Worm (Caenorhabditis elegans) whole organism, L4/young adult: ENCODE measurements around the gene srh-95.

ENCODE experiments used
- W03F9.2 ChIP-seq: fragments of 150-350 bp; optimal IDR thresholded peaks from 2 replicates; lab custom pipeline; 2014; ENCODE audit warnings: missing biosample characterization, missing genetic modification characterization
- dao-5 ChIP-seq: sonication (generic microtip); optimal IDR thresholded peaks from 2 replicates; lab custom pipeline; 2016; ENCODE audit warnings: missing genotype, missing genetic modification characterization, moderate library complexity, missing compliant biosample characterization
- him-1 ChIP-seq: sonication (generic microtip); optimal IDR thresholded peaks from 2 replicates; lab custom pipeline; 2016; ENCODE audit warnings: missing genotype, missing genetic modification reagents, missing genetic modification characterization, missing compliant biosample characterization

The srh-95 gene

DNA sequence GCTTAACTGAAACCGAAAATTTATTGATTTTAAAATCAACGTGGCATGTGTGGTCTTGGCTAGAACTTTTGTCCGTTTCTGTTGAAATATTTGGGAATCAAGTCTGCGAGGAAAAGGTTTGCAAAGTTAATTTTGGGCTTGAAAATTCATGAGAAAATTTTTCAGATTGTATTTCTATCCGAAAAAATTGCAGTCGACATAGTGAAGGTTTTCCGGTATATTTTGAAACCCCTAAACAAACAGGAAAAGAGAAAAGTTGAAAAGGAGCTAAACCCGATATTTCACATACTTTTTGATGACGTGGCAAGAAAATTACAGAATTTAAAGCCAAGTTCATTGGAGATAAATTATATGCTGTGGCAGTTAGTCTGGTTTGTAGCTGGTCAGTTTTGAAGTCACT is 13.0 kb downstream of the srh-95 start, which contains the start of gene nhr-127:
Gene nhr-127, plus strand, starts transcription at position 301 of the 400 bp plus-strand sequence.
- no peak for TF ChIP-seq W03F9.2 (tag; lab: Kevin White, UChicago)
- no peak for TF ChIP-seq dao-5 (tag; lab: Kevin White, UChicago)
- TF ChIP-seq him-1 (tag; lab: Kevin White, UChicago) = no peak

DNA sequence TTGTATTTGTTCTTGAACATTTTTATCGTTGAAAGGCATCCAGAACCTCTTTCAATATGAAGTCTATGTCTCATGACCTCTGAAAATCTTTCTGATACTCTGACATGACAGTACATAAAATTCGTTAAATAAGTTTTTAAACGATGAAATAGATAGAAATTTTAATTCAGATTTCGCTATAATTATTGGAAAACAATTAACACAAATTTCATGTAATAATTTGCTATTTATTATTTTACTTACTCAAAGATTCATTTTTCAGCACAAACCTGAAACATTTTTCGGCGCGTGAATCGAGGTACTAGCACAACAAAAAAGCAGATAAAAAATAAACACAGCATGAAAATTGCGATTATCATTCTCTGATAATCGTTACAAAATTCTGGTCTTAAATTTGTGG is 19.8 kb downstream of the srh-95 start, which contains the start of gene T13F3.4:
Gene T13F3.4, minus strand, starts transcription at position 101 of the 400 bp plus-strand sequence.
- no peak for TF ChIP-seq dao-5 (tag; lab: Kevin White, UChicago)
- TF ChIP-seq him-1 (tag; lab: Kevin White, UChicago) = no peak
- TF ChIP-seq W03F9.2 (tag; lab: Kevin White, UChicago) = no peak

DNA sequence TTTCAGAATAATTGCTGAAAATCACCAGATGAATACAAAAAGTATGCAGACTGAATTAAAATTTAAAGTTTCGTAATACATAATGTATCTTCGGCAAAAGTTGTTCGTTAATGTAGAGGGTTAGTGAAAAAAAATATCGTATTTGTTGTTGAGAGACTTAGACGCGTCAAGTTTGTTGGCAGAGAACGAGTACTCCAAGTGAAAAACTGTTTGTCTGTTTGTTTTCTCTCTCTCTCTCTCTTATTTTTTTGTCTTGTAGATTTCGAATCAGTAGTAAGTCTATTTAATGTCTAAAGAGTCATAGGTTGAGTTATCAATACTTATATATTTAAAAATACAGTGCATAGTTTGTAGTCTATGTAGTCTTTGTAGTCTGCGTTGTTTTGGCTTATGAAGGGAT is 22.9 kb downstream of the srh-95 start, which contains the start of the genes fbxa-2 and T13F3.8:
Gene fbxa-2, minus strand, starts transcription at position 101 of the 400 bp plus-strand sequence.
Gene T13F3.8, plus strand, starts transcription at position 245 of the 400 bp plus-strand sequence.
- TF ChIP-seq him-1 (tag; lab: Kevin White, UChicago) = no peak
- TF ChIP-seq dao-5 (tag; lab: Kevin White, UChicago) = no peak
- no peak for TF ChIP-seq W03F9.2 (tag; lab: Kevin White, UChicago)

DNA sequence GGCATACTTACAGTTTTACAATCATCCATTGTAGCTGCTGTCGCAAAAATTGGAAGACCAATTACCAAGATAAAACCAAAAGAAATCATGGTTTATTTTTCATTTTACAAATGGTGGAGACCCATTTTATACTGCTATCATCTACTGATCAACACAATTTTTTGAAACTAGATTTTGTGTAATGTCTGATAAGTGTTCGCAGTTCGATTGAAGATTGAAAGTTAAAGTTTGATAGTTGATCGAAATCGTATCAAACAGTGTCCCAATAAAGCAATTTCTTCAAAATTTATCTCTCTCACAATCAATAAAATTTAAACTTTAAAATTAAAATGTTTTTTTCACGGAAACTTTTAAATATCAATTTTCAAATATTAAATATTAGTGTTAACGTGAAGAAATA is 24.4 kb downstream of the srh-95 start, which contains the start of gene T13F3.6:
Gene T13F3.6, minus strand, starts transcription at position 101 of the 400 bp plus-strand sequence.
- TF ChIP-seq W03F9.2 (tag; lab: Kevin White, UChicago) (no peak), him-1 (tag; lab: Kevin White, UChicago) (no peak), dao-5 (tag; lab: Kevin White, UChicago) (no peak)

DNA sequence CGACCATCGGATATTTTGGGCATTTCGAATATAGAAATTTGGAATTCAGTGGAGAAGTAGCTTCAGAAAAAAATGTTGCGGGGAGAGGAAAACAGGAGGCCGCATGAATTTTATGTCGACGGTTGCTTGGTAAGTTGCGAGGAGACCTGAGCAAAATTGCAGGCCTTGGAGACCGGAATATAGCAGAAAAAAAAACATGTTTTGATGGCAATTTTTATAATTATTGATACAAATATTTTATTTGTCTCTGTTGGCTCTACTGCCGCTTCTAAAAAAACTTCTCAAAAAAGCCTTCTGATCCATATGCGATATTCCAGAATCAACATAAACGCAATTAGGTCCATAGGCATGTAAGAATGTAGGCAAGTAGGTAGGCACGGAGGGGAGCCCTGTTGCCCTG is 28.7 kb downstream of the srh-95 start, which contains the start of gene pacl-1:
Gene pacl-1, minus strand, starts transcription at position 101 of the 400 bp plus-strand sequence.
- TF ChIP-seq him-1 (tag; lab: Kevin White, UChicago) = no peak
- TF ChIP-seq W03F9.2 (tag; lab: Kevin White, UChicago) = no peak
- TF ChIP-seq dao-5 (tag; lab: Kevin White, UChicago) = no peak

DNA sequence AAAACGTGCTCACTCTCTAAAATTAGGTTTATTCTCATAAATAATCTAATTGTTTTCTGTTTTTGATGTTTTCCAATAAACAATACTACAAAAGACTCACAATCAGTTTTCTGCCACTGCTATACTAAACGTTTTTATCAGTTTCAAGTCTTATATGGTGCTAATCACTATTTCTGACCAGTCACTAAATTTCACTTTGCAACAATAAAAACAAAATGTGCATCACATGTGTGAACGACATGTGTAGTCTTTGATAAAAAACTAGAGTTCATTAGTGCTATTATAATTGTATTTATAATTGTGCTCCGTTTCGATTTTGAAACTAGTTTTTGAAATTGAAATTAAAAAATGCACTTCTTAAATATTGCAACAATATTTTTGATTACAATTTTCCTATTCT is 31.2 kb downstream of the srh-95 start, which contains the start of gene cyp-37B1:
Gene cyp-37B1, plus strand, starts transcription at position 199 of the 400 bp plus-strand sequence.
- TF ChIP-seq him-1 (tag; lab: Kevin White, UChicago) = no peak
- no peak for TF ChIP-seq dao-5 (tag; lab: Kevin White, UChicago)
- TF ChIP-seq W03F9.2 (tag; lab: Kevin White, UChicago) = no peak

DNA sequence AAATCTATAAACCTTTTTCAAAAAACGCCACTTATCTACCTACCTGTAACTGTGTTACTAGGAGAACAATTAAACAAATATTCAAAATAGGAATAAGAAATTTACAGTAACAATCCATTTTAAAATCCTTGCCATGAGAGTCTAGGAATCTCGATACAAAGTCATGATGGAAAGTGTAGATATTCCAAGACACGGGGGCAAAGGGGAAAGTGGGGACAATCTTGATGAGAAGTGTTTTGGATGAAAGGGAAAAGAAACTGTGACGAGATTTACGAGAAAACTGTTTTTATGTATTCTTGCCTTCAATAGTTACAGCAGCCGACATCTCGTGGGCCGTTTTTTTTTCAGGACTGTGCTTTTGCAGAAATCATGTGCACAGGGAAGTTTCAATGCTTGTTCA is 35.5 kb downstream of the srh-95 start, which contains the start of gene F28G4.2:
Gene F28G4.2, minus strand, starts transcription at position 175 of the 400 bp plus-strand sequence.
- TF ChIP-seq dao-5 (tag; lab: Kevin White, UChicago) (no peak), W03F9.2 (tag; lab: Kevin White, UChicago) (no peak), him-1 (tag; lab: Kevin White, UChicago) (no peak)

DNA sequence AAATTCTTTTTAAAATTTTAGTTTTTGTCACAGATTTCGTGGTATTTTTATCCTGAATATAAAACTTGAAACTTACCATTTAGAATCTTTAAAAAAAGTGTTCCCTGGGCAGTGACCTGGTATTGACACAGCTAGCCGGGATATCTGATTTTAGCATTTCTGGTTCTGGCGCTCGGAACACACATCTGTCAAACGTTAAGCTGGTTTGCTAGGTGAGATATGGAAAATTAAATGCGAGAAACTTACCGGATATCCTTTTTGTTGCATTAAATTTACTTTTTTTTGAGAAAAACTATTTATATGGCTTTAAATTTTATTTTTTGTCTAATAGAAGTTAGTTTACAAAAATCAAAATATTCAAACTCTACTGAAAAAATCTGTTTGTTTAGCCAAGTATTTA is 39.1 kb downstream of the srh-95 start, which contains the start of gene F28G4.4:
Gene F28G4.4, minus strand, starts transcription at position 101 of the 400 bp plus-strand sequence.
- TF ChIP-seq him-1 (tag; lab: Kevin White, UChicago) = no peak
- no peak for TF ChIP-seq dao-5 (tag; lab: Kevin White, UChicago)
- TF ChIP-seq W03F9.2 (tag; lab: Kevin White, UChicago) = no peak

DNA sequence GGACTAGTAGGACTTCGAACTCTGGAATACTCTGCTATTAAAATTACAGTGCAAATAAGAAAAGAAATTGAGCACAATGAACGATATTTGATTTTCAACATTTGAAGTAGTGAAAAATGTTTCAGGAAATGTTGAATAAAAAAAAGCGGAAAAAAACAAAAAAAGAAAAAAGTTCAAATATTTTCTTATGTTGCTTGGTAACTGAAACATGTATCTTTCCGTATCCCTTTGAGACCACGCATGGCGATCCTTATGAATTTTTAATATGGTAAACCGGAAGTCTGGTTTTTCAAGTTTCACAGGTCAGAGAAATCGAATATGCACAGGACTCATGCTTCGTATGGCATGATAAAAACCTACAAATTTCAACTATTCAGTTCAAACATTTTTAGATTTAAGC is 40.9 kb downstream of the srh-95 start, which contains the start of gene F28G4.3:
Gene F28G4.3, minus strand, starts transcription at position 101 of the 400 bp plus-strand sequence.
- TF ChIP-seq W03F9.2 (tag; lab: Kevin White, UChicago) (no peak), him-1 (tag; lab: Kevin White, UChicago) (no peak), dao-5 (tag; lab: Kevin White, UChicago) (no peak)

DNA sequence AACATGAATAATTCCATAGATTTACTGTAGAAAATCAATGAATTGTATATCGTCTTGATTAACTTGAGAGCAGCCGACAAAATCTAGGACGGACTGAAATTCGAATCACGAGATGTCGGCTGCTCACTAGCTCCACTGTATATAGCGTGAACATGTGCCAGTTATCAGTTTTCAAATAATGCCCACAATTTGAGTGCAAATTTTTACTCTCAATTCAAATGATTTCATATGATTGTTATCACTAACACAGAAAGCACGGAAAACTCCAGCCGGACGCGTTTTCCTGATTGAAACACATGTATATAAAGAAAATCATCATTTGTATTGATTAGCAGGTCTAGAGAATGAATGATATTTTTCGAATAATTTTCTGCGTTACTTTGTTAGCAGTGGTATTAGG is 45.7 kb downstream of the srh-95 start, which contains the start of gene oac-5:
Gene oac-5, plus strand, starts transcription at position 301 of the 400 bp plus-strand sequence.
- no peak for TF ChIP-seq dao-5 (tag; lab: Kevin White, UChicago)
- no peak for TF ChIP-seq W03F9.2 (tag; lab: Kevin White, UChicago)
- TF ChIP-seq him-1 (tag; lab: Kevin White, UChicago) = no peak

DNA sequence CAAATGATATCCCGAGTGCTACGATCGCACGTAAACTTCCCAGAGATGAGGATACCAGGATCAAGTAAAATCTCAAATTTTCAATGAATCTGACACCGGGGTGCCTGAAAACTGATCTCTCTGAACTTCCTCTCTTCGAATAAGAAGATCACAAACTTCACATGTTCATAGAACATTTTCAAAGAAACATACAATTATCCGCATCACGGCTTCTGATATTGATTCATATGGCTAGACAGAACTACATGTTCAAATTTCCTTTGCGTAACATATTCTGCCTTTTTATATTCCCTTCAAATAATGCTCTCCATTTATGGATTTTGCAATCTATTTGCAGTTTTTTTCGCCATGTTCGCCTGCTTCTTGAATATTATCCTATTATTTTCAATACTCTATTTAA is 50.4 kb downstream of the srh-95 start, which contains the start of gene srbc-83:
Gene srbc-83, plus strand, starts transcription at position 301 of the 400 bp plus-strand sequence.
- TF ChIP-seq W03F9.2 (tag; lab: Kevin White, UChicago) (no peak), him-1 (tag; lab: Kevin White, UChicago) (no peak), dao-5 (tag; lab: Kevin White, UChicago) (no peak)
